Worm (Caenorhabditis elegans) whole organism, L1 larva: ENCODE results near the gene C23H3.5.

Experiments
- ces-1 ChIP-seq: fragments of 150-350 bp; optimal IDR thresholded peaks from 2 replicates; lab custom pipeline; 2014; ENCODE audit warnings: missing biosample characterization, missing genetic modification reagents, missing genetic modification characterization
- lin-15B ChIP-seq: fragments of 150-350 bp; sonication (generic microtip); optimal IDR thresholded peaks from 3 replicates; lab custom pipeline; 2014; ENCODE audit warnings: missing biosample characterization, missing genetic modification characterization
- lir-3 ChIP-seq: sonication (generic microtip); optimal IDR thresholded peaks from 2 replicates; lab custom pipeline; 2016; ENCODE audit warnings: mild to moderate bottlenecking, missing genetic modification characterization, moderate library complexity, missing compliant biosample characterization; ENCODE audit not compliant: poor library complexity
- nhr-12 ChIP-seq: sonication (generic microtip); optimal IDR thresholded peaks from 2 replicates; lab custom pipeline; 2017; ENCODE audit warnings: missing biosample characterization, missing genetic modification characterization
- nhr-28 ChIP-seq: fragments of 150-350 bp; optimal IDR thresholded peaks from 2 replicates; lab custom pipeline; 2014; ENCODE audit warnings: missing biosample characterization, missing genetic modification characterization
- nhr-77 ChIP-seq: fragments of 150-350 bp; optimal IDR thresholded peaks from 2 replicates; lab custom pipeline; 2014; ENCODE audit warnings: missing biosample characterization, missing genetic modification characterization
- pqm-1 ChIP-seq: sonication (generic microtip); optimal IDR thresholded peaks from 3 replicates; lab custom pipeline; 2017; ENCODE audit warnings: missing biosample characterization, missing genetic modification characterization
- skn-1 ChIP-seq: fragments of 150-350 bp; optimal IDR thresholded peaks from 2 replicates; lab custom pipeline; 2014; ENCODE audit warnings: missing biosample characterization, missing genetic modification characterization
- tbx-2 ChIP-seq: sonication (generic microtip); optimal IDR thresholded peaks from 2 replicates; lab custom pipeline; 2016; ENCODE audit warnings: missing genetic modification characterization, missing compliant biosample characterization

DNA sequence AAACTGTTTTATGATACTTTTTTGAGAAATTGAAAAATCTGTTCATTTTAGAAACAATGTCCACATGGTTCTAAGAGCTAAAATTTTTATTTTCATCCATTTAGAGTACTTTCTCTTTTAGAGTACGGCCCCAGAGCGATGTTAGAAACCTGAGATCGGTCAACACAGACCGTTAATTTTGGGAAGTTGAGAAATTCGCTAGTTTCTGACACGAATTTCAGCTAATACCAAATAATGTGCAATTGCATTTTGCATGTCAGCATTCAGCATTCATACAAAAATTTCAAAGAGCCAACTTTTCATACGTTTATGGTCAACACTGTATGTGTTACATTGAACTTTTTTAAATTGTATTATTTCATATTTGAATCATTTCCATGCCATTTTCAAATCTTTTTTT lies 42.6 kb upstream of the C23H3.5 start:
- TF ChIP-seq lin-15B (tag; lab: Kevin White, UChicago), result no peak
- TF ChIP-seq nhr-28 (tag; lab: Kevin White, UChicago), result no peak
- TF ChIP-seq nhr-77, result no peak
- no peak for TF ChIP-seq lir-3 (tag; lab: Kevin White, UChicago)
- no peak for TF ChIP-seq nhr-12 (tag; lab: Kevin White, UChicago)
- no peak for TF ChIP-seq ces-1
- no peak for TF ChIP-seq skn-1
- TF ChIP-seq pqm-1, result no peak
- no peak for TF ChIP-seq tbx-2 (tag; lab: Kevin White, UChicago)
